Worm (Caenorhabditis elegans): ENCODE measurements around the gene srg-22.

Gene srg-22

DNA sequence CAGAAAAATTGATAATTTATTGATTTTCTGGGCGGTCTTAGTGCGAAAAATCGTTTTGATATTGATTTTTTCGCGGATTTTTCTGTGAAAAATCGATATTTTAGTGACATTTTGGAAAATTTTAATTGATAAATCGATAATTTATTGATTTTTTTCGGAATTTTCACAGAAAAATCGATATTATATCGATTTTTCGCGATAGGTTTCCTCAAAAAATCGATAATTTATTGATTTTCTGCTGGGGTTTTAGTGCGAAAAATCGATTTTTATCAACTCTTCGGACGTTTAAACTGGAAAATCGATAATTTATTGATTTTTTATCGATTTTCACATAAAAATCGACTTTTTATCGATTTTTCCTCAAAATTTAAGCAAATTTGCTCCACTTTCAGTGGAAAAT is 25.8 kb downstream of the srg-22 start:
- TF ChIP-seq efl-1 (optimal IDR thresholded peaks at IDR 0.05) (no peak), efl-1 (GFP tag; optimal IDR thresholded peaks at IDR 0.05 in 1 of 2) (no peak), tbx-2 (tag; optimal IDR thresholded peaks at IDR 0.05) (no peak), nhr-90 (tag; optimal IDR thresholded peaks at IDR 0.05; ENCODE audit: poor library complexity) (no peak), nhr-85 (tag) (no peak), ceh-90 (tag; optimal IDR thresholded peaks at IDR 0.05) (no peak), mdl-1 (tag; optimal IDR thresholded peaks at IDR 0.05) (no peak), dpl-1 (GFP tag; optimal IDR thresholded peaks at IDR 0.05) (no peak), dsc-1 (tag; optimal IDR thresholded peaks at IDR 0.05) (no peak), blmp-1 (tag; optimal IDR thresholded peaks at IDR 0.05) (no peak), unc-86 (tag; optimal IDR thresholded peaks at IDR 0.05) (no peak), nhr-237 (tag; optimal IDR thresholded peaks at IDR 0.05) (no peak), vab-15 (tag; optimal IDR thresholded peaks at IDR 0.05) (no peak), nhr-19 (GFP tag; conservative IDR thresholded peaks at IDR 0.05) (no peak)

ce11 chrII:3066401-3066800 is 26.9 kb downstream of the srg-22 start:
- TF ChIP-seq alr-1 (tag; optimal IDR thresholded peaks at IDR 0.05; ENCODE audit: borderline replicate concordance) = no peak
- no peak for TF ChIP-seq snu-23 (GFP tag; optimal IDR thresholded peaks at IDR 0.05)
- TF ChIP-seq hlh-4 (tag; optimal IDR thresholded peaks at IDR 0.05) = no peak
- TF ChIP-seq jun-1 (tag; optimal IDR thresholded peaks at IDR 0.05) = no peak
- TF ChIP-seq mdl-1 (tag; optimal IDR thresholded peaks at IDR 0.05) = no peak
- TF ChIP-seq isw-1 (GFP tag; IDR thresholded peaks at IDR 0.05) = no peak
- no peak for TF ChIP-seq nhr-20 (tag; optimal IDR thresholded peaks at IDR 0.05)
- no peak for TF ChIP-seq fkh-4 (tag; optimal IDR thresholded peaks at IDR 0.05; ENCODE audit: borderline replicate concordance)
- no peak for TF ChIP-seq unc-62 (GFP tag; optimal IDR thresholded peaks at IDR 0.05)
- TF ChIP-seq hpl-2 (GFP tag; optimal IDR thresholded peaks at IDR 0.05) = no peak
- no peak for TF ChIP-seq swsn-7 (tag; optimal IDR thresholded peaks at IDR 0.05)
- no peak for TF ChIP-seq ceh-63 (GFP tag; optimal IDR thresholded peaks at IDR 0.05)

DNA sequence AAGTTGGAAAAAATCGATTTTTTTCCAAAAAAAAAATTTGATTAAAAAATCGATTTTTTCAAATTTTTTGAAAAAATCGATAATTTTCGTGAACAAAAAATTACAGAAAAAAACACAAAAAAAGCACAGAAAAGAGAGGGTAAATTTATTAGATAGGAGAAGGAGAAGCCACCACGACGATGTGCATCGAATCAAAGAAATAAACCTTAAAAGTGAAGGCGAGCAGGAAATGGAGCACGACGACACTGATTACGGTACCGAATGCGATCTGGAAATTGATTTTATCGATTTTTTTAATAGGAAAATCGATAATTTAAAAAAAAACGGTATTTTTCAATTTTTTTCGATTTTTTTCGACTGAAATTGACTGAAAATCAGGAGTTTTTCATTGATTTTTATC is 28.2 kb downstream of the srg-22 start:
- TF ChIP-seq tlp-1 (tag; optimal IDR thresholded peaks at IDR 0.05) (no peak), nhr-85 (tag) (peak; percentile 35), efl-1 (optimal IDR thresholded peaks at IDR 0.05) (no peak), efl-1 (GFP tag; optimal IDR thresholded peaks at IDR 0.05 in 1 of 2) (peak in 1 of 2 experiments; percentile 90)

DNA sequence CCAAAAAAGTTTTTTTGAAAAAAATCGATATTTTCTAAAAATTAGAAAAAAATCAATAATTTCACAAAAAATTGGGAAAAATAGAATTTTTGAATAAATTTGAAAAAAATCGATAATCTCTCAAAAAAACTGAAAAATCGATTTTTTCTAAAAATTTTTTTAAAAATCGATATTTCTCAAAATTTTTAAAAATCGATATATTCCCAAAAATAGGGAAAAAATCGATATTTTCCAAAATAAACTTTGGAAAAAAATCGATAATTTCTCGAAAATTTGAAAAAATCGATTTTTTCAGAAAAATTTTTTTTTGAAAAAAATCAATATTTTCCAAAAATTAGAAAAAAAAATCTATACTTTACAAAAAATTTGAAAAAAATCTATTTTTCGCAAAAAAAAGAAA is 28.6 kb downstream of the srg-22 start:
- TF ChIP-seq swsn-7 (tag; optimal IDR thresholded peaks at IDR 0.05) (no peak), unc-130 (tag; optimal IDR thresholded peaks at IDR 0.05) (no peak), xbp-1 (tag; optimal IDR thresholded peaks at IDR 0.05) (no peak), fos-1 (tag; optimal IDR thresholded peaks at IDR 0.05) (no peak), isw-1 (GFP tag; IDR thresholded peaks at IDR 0.05) (no peak), aha-1 (tag; optimal IDR thresholded peaks at IDR 0.05) (no peak), mep-1 (tag; optimal IDR thresholded peaks at IDR 0.05) (no peak), F16B12.6 (tag; optimal IDR thresholded peaks at IDR 0.05) (no peak), lin-13 (GFP tag; optimal IDR thresholded peaks at IDR 0.05) (no peak), snu-23 (GFP tag; optimal IDR thresholded peaks at IDR 0.05) (no peak), jun-1 (tag; optimal IDR thresholded peaks at IDR 0.05) (no peak), sptf-1 (tag; optimal IDR thresholded peaks at IDR 0.05) (no peak), mab-9 (GFP tag; IDR thresholded peaks at IDR 0.05) (no peak), dsc-1 (tag; optimal IDR thresholded peaks at IDR 0.05) (no peak), vab-15 (tag; optimal IDR thresholded peaks at IDR 0.05) (no peak), ztf-11 (tag; optimal IDR thresholded peaks at IDR 0.05) (no peak), fkh-10 (GFP tag; optimal IDR thresholded peaks at IDR 0.05) (no peak)

DNA sequence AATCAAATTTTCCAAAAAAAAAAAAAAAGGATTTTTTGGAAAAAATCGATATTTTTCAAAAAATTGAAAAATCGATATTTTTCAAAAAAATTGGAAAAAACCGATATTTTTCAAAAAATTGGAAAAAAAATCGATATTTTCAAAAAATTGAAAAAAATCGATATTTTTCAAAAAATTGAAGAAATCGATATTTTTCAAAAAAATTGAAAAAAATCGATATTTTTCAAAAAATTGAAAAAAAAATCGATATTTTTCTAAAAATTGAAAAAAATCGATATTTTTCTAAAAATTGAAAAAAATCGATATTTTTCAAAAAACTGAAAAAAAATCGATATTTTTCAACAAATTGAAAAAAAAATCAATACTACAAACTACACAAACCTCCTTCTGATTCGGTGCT is 29.3 kb downstream of the srg-22 start:
- TF ChIP-seq lsy-2 (tag; optimal IDR thresholded peaks at IDR 0.05) = no peak
- no peak for TF ChIP-seq egl-27 (tag; optimal IDR thresholded peaks at IDR 0.05)
- TF ChIP-seq lin-14 (GFP tag; optimal IDR thresholded peaks at IDR 0.05) = no peak
